Fruit fly (Drosophila melanogaster) whole organism, embryonic: Measurements from ENCODE around the gene CG18265.

Experiments
- Asciz ChIP-seq: fragments of 200-800 bp; sonication (Bioruptor generic); optimal IDR thresholded peaks from 2 replicates; lab custom pipeline; 2017; ENCODE audit warnings: missing biosample characterization, mild to moderate bottlenecking, missing genetic modification characterization, missing genetic modification reagents
- Bdp1 ChIP-seq: fragments of 200-800 bp; sonication (Bioruptor generic); optimal IDR thresholded peaks from 3 replicates; lab custom pipeline; 2016; ENCODE audit warnings: missing biosample characterization, missing genetic modification characterization
- CG10321 ChIP-seq: fragments of 200-800 bp; sonication (Bioruptor generic); IDR thresholded peaks from 2 replicates; pipeline ENCODE4 v1.3.6; 2022; ENCODE audit warnings: missing biosample characterization, missing genetic modification characterization
- CG10462 ChIP-seq: fragments of 200-800 bp; sonication (Bioruptor generic); optimal IDR thresholded peaks from 2 replicates; lab custom pipeline; 2016; ENCODE audit warnings: missing biosample characterization, missing genetic modification characterization
- CG11085 ChIP-seq: fragments of 200-800 bp; sonication (Bioruptor generic); IDR thresholded peaks from 2 replicates; pipeline ENCODE4 v1.3.6; 2022; ENCODE audit warnings: missing biosample characterization, missing genetic modification characterization
- CG11560 ChIP-seq: fragments of 200-800 bp; sonication (Bioruptor generic); IDR thresholded peaks from 3 replicates; pipeline ENCODE4 v1.3.6; 2022; ENCODE audit warnings: missing biosample characterization, missing genetic modification characterization
- CG12744 ChIP-seq: fragments of 200-800 bp; sonication (Bioruptor generic); optimal IDR thresholded peaks from 2 replicates; lab custom pipeline; 2016; ENCODE audit warnings: missing biosample characterization, missing genetic modification characterization
- CG13287 ChIP-seq: fragments of 200-800 bp; sonication (Bioruptor generic); IDR thresholded peaks from 2 replicates; pipeline ENCODE4 v1.3.6; 2022; ENCODE audit warnings: missing biosample characterization, missing genetic modification characterization; ENCODE audit not compliant: partially characterized antibody
- CG15269 ChIP-seq: fragments of 200-800 bp; sonication (Bioruptor generic); optimal IDR thresholded peaks from 2 replicates; lab custom pipeline; 2018; ENCODE audit warnings: missing biosample characterization, mild to moderate bottlenecking, missing genetic modification characterization, moderate library complexity
- CG15479 ChIP-seq: fragments of 200-800 bp; sonication (Bioruptor generic); optimal IDR thresholded peaks from 3 replicates; lab custom pipeline; 2019; ENCODE audit warnings: missing biosample characterization, mild to moderate bottlenecking, missing genetic modification characterization, moderate library complexity
- CG1647 ChIP-seq: fragments of 200-800 bp; sonication (Bioruptor generic); optimal IDR thresholded peaks from 3 replicates; lab custom pipeline; 2016; ENCODE audit warnings: missing biosample characterization, missing genetic modification characterization
- CG1792 ChIP-seq: fragments of 200-800 bp; sonication (Bioruptor generic); optimal IDR thresholded peaks from 2 replicates; lab custom pipeline; 2016; ENCODE audit warnings: missing biosample characterization, missing genetic modification characterization
- CG18262 ChIP-seq: fragments of 200-800 bp; optimal IDR thresholded peaks from 3 replicates; lab custom pipeline; 2019; ENCODE audit warnings: missing biosample characterization, mild to moderate bottlenecking, missing genetic modification characterization, moderate library complexity
- CG34376 ChIP-seq: fragments of 200-800 bp; sonication (Bioruptor generic); optimal IDR thresholded peaks from 2 replicates; lab custom pipeline; 2018; ENCODE audit warnings: missing biosample characterization, mild to moderate bottlenecking, missing genetic modification characterization
- CG5953 ChIP-seq: fragments of 200-800 bp; sonication (Bioruptor generic); IDR thresholded peaks from 2 replicates; pipeline ENCODE4 v1.3.6; 2022; ENCODE audit warnings: missing biosample characterization, missing genetic modification characterization
- CG6254 ChIP-seq: fragments of 200-800 bp; sonication (Bioruptor generic); optimal IDR thresholded peaks from 3 replicates; lab custom pipeline; 2017; ENCODE audit warnings: mild to moderate bottlenecking, missing biosample characterization, missing genetic modification reagents, missing genetic modification characterization
- CG7271 ChIP-seq: fragments of 200-800 bp; sonication (Bioruptor generic); optimal IDR thresholded peaks from 2 replicates; lab custom pipeline; 2018; ENCODE audit warnings: missing biosample characterization, mild to moderate bottlenecking, missing genetic modification characterization, moderate library complexity
- CG7745 ChIP-seq: fragments of 200-800 bp; sonication (Bioruptor generic); optimal IDR thresholded peaks from 2 replicates; lab custom pipeline; 2018; ENCODE audit warnings: missing biosample characterization, mild to moderate bottlenecking, missing genetic modification characterization, moderate library complexity
- CG7963 ChIP-seq: fragments of 200-800 bp; sonication (Bioruptor generic); IDR thresholded peaks from 3 replicates; pipeline ENCODE4 v1.3.6; 2022; ENCODE audit warnings: missing biosample characterization, missing genetic modification characterization; ENCODE audit not compliant: partially characterized antibody
- CG8089 ChIP-seq: fragments of 200-800 bp; sonication (Bioruptor generic); optimal IDR thresholded peaks from 3 replicates; lab custom pipeline; 2016; ENCODE audit warnings: missing biosample characterization, missing genetic modification characterization
- CG8388 ChIP-seq: fragments of 200-800 bp; sonication (Bioruptor generic); optimal IDR thresholded peaks from 2 replicates; lab custom pipeline; 2019; ENCODE audit warnings: missing biosample characterization, mild to moderate bottlenecking, missing genetic modification characterization, moderate library complexity
- CkIIα-i1 ChIP-seq: fragments of 200-800 bp; sonication (Bioruptor generic); IDR thresholded peaks from 2 replicates; pipeline ENCODE4 v1.3.6; 2022; ENCODE audit warnings: missing biosample characterization, missing genetic modification characterization
- Doc2 ChIP-seq: fragments of 200-800 bp; sonication (Bioruptor generic); IDR thresholded peaks from 2 replicates; pipeline ENCODE4 v1.3.6; 2022; ENCODE audit warnings: missing biosample characterization, missing genetic modification characterization
- Fer2 ChIP-seq: fragments of 200-800 bp; sonication (Bioruptor generic); optimal IDR thresholded peaks from 2 replicates; lab custom pipeline; 2018; ENCODE audit warnings: missing biosample characterization, mild to moderate bottlenecking, missing genetic modification characterization, moderate library complexity
- H15 ChIP-seq: fragments of 200-800 bp; sonication (Bioruptor generic); IDR thresholded peaks from 3 replicates; pipeline ENCODE4 v1.3.6; 2022; ENCODE audit warnings: missing biosample characterization, missing genetic modification characterization
- Hey ChIP-seq: fragments of 200-800 bp; sonication (Bioruptor generic); optimal IDR thresholded peaks from 3 replicates; lab custom pipeline; 2018; ENCODE audit warnings: missing biosample characterization, mild to moderate bottlenecking, missing genetic modification characterization
- Hmx ChIP-seq: fragments of 200-800 bp; sonication (Bioruptor generic); optimal IDR thresholded peaks from 2 replicates; lab custom pipeline; 2016; ENCODE audit warnings: missing biosample characterization, missing genetic modification characterization
- Hr3 ChIP-seq: fragments of 200-800 bp; sonication (Bioruptor generic); optimal IDR thresholded peaks from 3 replicates; lab custom pipeline; 2016; ENCODE audit warnings: missing biosample characterization, missing genetic modification characterization
- Kr ChIP-seq: fragments of 200-800 bp; sonication (Bioruptor generic); optimal IDR thresholded peaks from 2 replicates; lab custom pipeline; 2017; ENCODE audit warnings: missing biosample characterization, mild to moderate bottlenecking, missing genetic modification characterization
- Lhr ChIP-seq: fragments of 200-800 bp; sonication (Bioruptor generic); optimal IDR thresholded peaks from 3 replicates; lab custom pipeline; 2017; ENCODE audit warnings: mild to moderate bottlenecking, missing biosample characterization, missing genetic modification reagents, missing genetic modification characterization
- Max ChIP-seq: fragments of 200-800 bp; sonication (Bioruptor generic); optimal IDR thresholded peaks from 2 replicates; lab custom pipeline; 2016; ENCODE audit warnings: missing biosample characterization, mild to moderate bottlenecking, missing genetic modification characterization
- PHDP ChIP-seq: fragments of 200-800 bp; sonication (Bioruptor generic); optimal IDR thresholded peaks from 3 replicates; lab custom pipeline; 2018; ENCODE audit warnings: missing biosample characterization, mild to moderate bottlenecking, missing genetic modification characterization, moderate library complexity
- Rx ChIP-seq: fragments of 200-800 bp; sonication (Bioruptor generic); IDR thresholded peaks from 2 replicates; pipeline ENCODE4 v1.3.6; 2022; ENCODE audit warnings: missing biosample characterization, missing genetic modification characterization
- ap ChIP-seq: fragments of 200-800 bp; sonication (Bioruptor generic); IDR thresholded peaks from 2 replicates; pipeline ENCODE4 v1.3.6; 2022; ENCODE audit warnings: missing biosample characterization, missing genetic modification characterization
- ase ChIP-seq: fragments of 200-800 bp; sonication (Bioruptor generic); IDR thresholded peaks from 3 replicates; pipeline ENCODE4 v1.3.6; 2022; ENCODE audit warnings: missing biosample characterization, missing genetic modification characterization
- dmrt99B ChIP-seq: fragments of 200-800 bp; sonication (Bioruptor generic); optimal IDR thresholded peaks from 2 replicates; lab custom pipeline; 2018; ENCODE audit warnings: missing biosample characterization, mild to moderate bottlenecking, missing genetic modification characterization, moderate library complexity
- eve ChIP-seq, 2 experiments: fragments of >200 bp; optimal IDR thresholded peaks; 2 replicates each; lab custom pipeline; 2017; ENCODE audit warnings: missing biosample characterization in 2 of 2, missing genetic modification characterization in 2 of 2
- eyg ChIP-seq: fragments of 200-800 bp; sonication (Bioruptor generic); optimal IDR thresholded peaks from 3 replicates; lab custom pipeline; 2016; ENCODE audit warnings: missing biosample characterization, missing genetic modification characterization
- fru ChIP-seq: fragments of >200 bp; optimal IDR thresholded peaks from 2 replicates; lab custom pipeline; 2017
- kah ChIP-seq: fragments of 200-800 bp; sonication (Bioruptor generic); optimal IDR thresholded peaks from 2 replicates; lab custom pipeline; 2018; ENCODE audit warnings: missing biosample characterization, mild to moderate bottlenecking, missing genetic modification characterization
- lab ChIP-seq: fragments of 200-800 bp; sonication (Bioruptor generic); optimal IDR thresholded peaks from 3 replicates; lab custom pipeline; 2017; ENCODE audit warnings: missing biosample characterization, missing genetic modification characterization, mild to moderate bottlenecking, moderate library complexity, missing genetic modification reagents
- pfk ChIP-seq: fragments of 200-800 bp; sonication (Bioruptor generic); optimal IDR thresholded peaks from 2 replicates; lab custom pipeline; 2018; ENCODE audit warnings: missing biosample characterization, mild to moderate bottlenecking, missing genetic modification characterization, moderate library complexity
- pnt ChIP-seq: fragments of 200-800 bp; sonication (Bioruptor generic); optimal IDR thresholded peaks from 3 replicates; lab custom pipeline; 2016; ENCODE audit warnings: missing biosample characterization, missing genetic modification characterization
- ro ChIP-seq: fragments of 200-800 bp; sonication (Bioruptor generic); IDR thresholded peaks from 2 replicates; pipeline ENCODE4 v1.3.6; 2022; ENCODE audit warnings: missing biosample characterization, missing genetic modification characterization
- schlank ChIP-seq: fragments of 200-800 bp; sonication (Bioruptor generic); optimal IDR thresholded peaks from 2 replicates; lab custom pipeline; 2018; ENCODE audit warnings: missing biosample characterization, mild to moderate bottlenecking, missing genetic modification characterization
- shn ChIP-seq: fragments of 200-800 bp; sonication (Bioruptor generic); optimal IDR thresholded peaks from 3 replicates; lab custom pipeline; 2016; ENCODE audit warnings: missing biosample characterization, missing genetic modification characterization
- sim ChIP-seq: fragments of 200-800 bp; sonication (Bioruptor generic); IDR thresholded peaks from 2 replicates; pipeline ENCODE4 v1.3.6; 2022; ENCODE audit warnings: missing biosample characterization, missing genetic modification characterization
- trem ChIP-seq: fragments of 200-800 bp; optimal IDR thresholded peaks from 3 replicates; lab custom pipeline; 2019; ENCODE audit warnings: missing biosample characterization, mild to moderate bottlenecking, missing genetic modification characterization, moderate library complexity
- usp ChIP-seq: fragments of >200 bp; optimal IDR thresholded peaks from 2 replicates; lab custom pipeline; 2017; ENCODE audit warnings: missing biosample characterization, missing genetic modification characterization
- vfl ChIP-seq: fragments of 200-800 bp; sonication (Bioruptor generic); optimal IDR thresholded peaks from 2 replicates; lab custom pipeline; 2016; ENCODE audit warnings: missing biosample characterization, missing genetic modification characterization
- wdn ChIP-seq: fragments of 200-800 bp; sonication (Bioruptor generic); IDR thresholded peaks from 2 replicates; pipeline ENCODE4 v1.3.6; 2022; ENCODE audit warnings: missing biosample characterization, missing genetic modification characterization
- yki ChIP-seq: fragments of >200 bp; optimal IDR thresholded peaks from 3 replicates; lab custom pipeline; 2018

Gene CG18265

dm6 chr3L:17433555-17433954, 5.6 kb upstream of the CG18265 start, which contains the start of the genes Coq4 and CG32176 (continued):
- TF ChIP-seq Rx (peak; percentile 97), CkIIα-i1 (GFP tag; lab: Robert Waterston, UW) (peak; percentile 84), Bdp1 (peak; percentile 94), fru (lab: Kevin White, UChicago) (no peak), CG18262 (peak; percentile 97), eve (GFP tag; optimal IDR thresholded peaks at IDR 0.05; lab: Kevin White, UChicago) (peak; percentile 30 to 97), CG12744 (GFP tag; lab: Kevin White, UChicago) (peak; percentile 98), Fer2 (tag; lab: Kevin White, UChicago) (peak; percentile 97), ro (GFP tag; lab: Robert Waterston, UW) (peak; percentile 95), vfl (GFP tag; lab: Kevin White, UChicago) (peak; percentile 99), CG1647 (peak; percentile 98), ap (GFP tag; lab: Robert Waterston, UW) (peak; percentile 97), lab (peak; percentile 98), sim (GFP tag; lab: Robert Waterston, UW) (peak; percentile 92), Lhr (GFP tag; lab: Kevin White, UChicago) (peak; percentile 91), Hr3 (GFP tag; lab: Kevin White, UChicago) (peak; percentile 99), CG7745 (tag; lab: Kevin White, UChicago) (peak; percentile 56), H15 (peak; percentile 98), pnt (GFP tag; lab: Kevin White, UChicago) (peak; percentile 98), CG10462 (GFP tag; lab: Kevin White, UChicago) (peak; percentile 98), ase (peak; percentile 97), CG7963 (GFP tag; lab: Robert Waterston, UW) (peak; percentile 80), Kr (GFP tag; lab: Kevin White, UChicago) (no peak), kah (GFP tag; lab: Kevin White, UChicago) (peak; percentile 90), CG8388 (GFP tag; lab: Kevin White, UChicago) (peak; percentile 97), yki (lab: Kevin White, UChicago) (no peak), Asciz (GFP tag; lab: Kevin White, UChicago) (peak; percentile 91), Max (peak; percentile 98), Hmx (GFP tag; lab: Kevin White, UChicago) (peak; percentile 95), eyg (GFP tag; lab: Kevin White, UChicago) (peak; percentile 97), CG8089 (GFP tag; lab: Kevin White, UChicago) (peak; percentile 97), PHDP (peak; percentile 98), Hey (tag; lab: Kevin White, UChicago) (peak; percentile 81), trem (tag; lab: Kevin White, UChicago) (peak; percentile 94), dmrt99B (tag; lab: Kevin White, UChicago) (peak; percentile 97), schlank (tag; lab: Kevin White, UChicago) (peak; percentile 97), CG13287 (GFP tag; lab: Robert Waterston, UW) (peak; percentile 79), CG5953 (GFP tag; lab: Robert Waterston, UW) (peak; percentile 96), CG15269 (peak; percentile 98), Doc2 (GFP tag; lab: Robert Waterston, UW) (peak; percentile 95), usp (no peak), pfk (GFP tag; lab: Kevin White, UChicago) (peak; percentile 49), CG10321 (GFP tag; lab: Robert Waterston, UW) (peak; percentile 78), CG7271 (tag; lab: Kevin White, UChicago) (peak; percentile 88), wdn (GFP tag; lab: Robert Waterston, UW) (peak; percentile 98), CG15479 (GFP tag; lab: Kevin White, UChicago) (peak; percentile 7), CG11560 (tag; lab: Robert Waterston, UW) (peak; percentile 89), CG1792 (GFP tag; lab: Kevin White, UChicago) (peak; percentile 96), CG11085 (GFP tag; lab: Robert Waterston, UW) (peak; percentile 98), CG34376 (GFP tag; lab: Kevin White, UChicago) (peak; percentile 93), CG6254 (GFP tag; lab: Kevin White, UChicago) (peak; percentile 90), shn (GFP tag; lab: Kevin White, UChicago) (peak; percentile 99)
